Worm (Caenorhabditis elegans) whole organism, L1 larva: Measurements from ENCODE around the gene vps-22.

Source experiments
- C16A3.4 ChIP-seq: fragments of 150-350 bp; optimal IDR thresholded peaks from 2 replicates; lab custom pipeline; 2014; ENCODE audit warnings: missing biosample characterization, missing genetic modification characterization
- ama-1 ChIP-seq: fragments of 150-350 bp; optimal IDR thresholded peaks from 2 replicates; lab custom pipeline; 2014
- ceh-82 ChIP-seq, 3 experiments: fragments of 150-350 bp in 1 of 3; sonication (generic microtip) in 2 of 3; optimal IDR thresholded peaks; 2 replicates each; lab custom pipeline; 2014 to 2017; ENCODE audit warnings: missing biosample characterization in 3 of 3, missing genetic modification characterization in 3 of 3
- dpl-1 ChIP-seq, 3 experiments: fragments of 150-350 bp in 2 of 3; sonication (generic microtip) in 1 of 3; optimal IDR thresholded peaks; 2 replicates each; lab custom pipeline; 2014 to 2017; ENCODE audit warnings: missing biosample characterization in 3 of 3, missing genetic modification characterization in 3 of 3, missing genetic modification reagents in 3 of 3
- efl-1 ChIP-seq, 4 experiments: fragments of 150-350 bp; optimal IDR thresholded peaks in 3 of 4; peaks in 1 of 4; 1 replicate in 1 of 4; 2 replicates in 3 of 4; lab custom pipeline; 2014; ENCODE audit warnings: missing biosample characterization in 2 of 4, missing genetic modification characterization in 2 of 4, missing genetic modification reagents in 2 of 4
- elt-2 ChIP-seq: sonication (generic microtip); optimal IDR thresholded peaks from 2 replicates; lab custom pipeline; 2016; ENCODE audit warnings: missing genetic modification characterization, mild to moderate bottlenecking, inconsistent platforms, missing compliant biosample characterization, missing genetic modification reagents
- fkh-8 ChIP-seq: sonication (generic microtip); optimal IDR thresholded peaks from 2 replicates; lab custom pipeline; 2016; ENCODE audit warnings: mild to moderate bottlenecking, missing genetic modification characterization, missing compliant biosample characterization
- grh-1 ChIP-seq: fragments of 200-800 bp; sonication (Bioruptor generic); IDR thresholded peaks from 2 replicates; pipeline ENCODE4 v1.3.6; 2022; ENCODE audit warnings: missing genetic modification reagents, missing genetic modification characterization, missing compliant biosample characterization
- hlh-17 ChIP-seq: fragments of 200-800 bp; sonication (Bioruptor generic); optimal IDR thresholded peaks from 2 replicates; lab custom pipeline; 2018; ENCODE audit warnings: missing genetic modification characterization, mild to moderate bottlenecking, missing compliant biosample characterization, moderate library complexity, borderline replicate concordance
- hpl-2 ChIP-seq: fragments of 150-350 bp; optimal IDR thresholded peaks from 2 replicates; lab custom pipeline; 2014; ENCODE audit warnings: missing biosample characterization, missing genetic modification reagents, missing genetic modification characterization
- irx-1 ChIP-seq: sonication (generic microtip); optimal IDR thresholded peaks from 2 replicates; lab custom pipeline; 2016; ENCODE audit warnings: missing genetic modification characterization, missing compliant biosample characterization
- isw-1 ChIP-seq: fragments of 200-800 bp; sonication (Bioruptor generic); IDR thresholded peaks from 2 replicates; pipeline ENCODE4 v1.3.6; 2022; ENCODE audit warnings: missing genetic modification characterization, missing compliant biosample characterization
- jun-1 ChIP-seq: fragments of 150-350 bp; optimal IDR thresholded peaks from 2 replicates; lab custom pipeline; 2014; ENCODE audit warnings: missing biosample characterization, missing genetic modification reagents, missing genetic modification characterization
- lin-13 ChIP-seq: fragments of 150-350 bp; optimal IDR thresholded peaks from 2 replicates; lab custom pipeline; 2014; ENCODE audit warnings: missing biosample characterization, missing genetic modification reagents, missing genetic modification characterization
- lin-14 ChIP-seq: fragments of 200-800 bp; sonication (Bioruptor generic); optimal IDR thresholded peaks from 2 replicates; lab custom pipeline; 2018; ENCODE audit warnings: mild to moderate bottlenecking, missing genetic modification characterization, moderate library complexity, missing compliant biosample characterization
- lin-15B ChIP-seq: fragments of 150-350 bp; sonication (generic microtip); optimal IDR thresholded peaks from 3 replicates; lab custom pipeline; 2014; ENCODE audit warnings: missing biosample characterization, missing genetic modification characterization
- lin-35 ChIP-seq, 2 experiments: fragments of 150-350 bp; optimal IDR thresholded peaks; 2 replicates each; lab custom pipeline; 2014; ENCODE audit warnings: missing biosample characterization in 2 of 2, missing genetic modification characterization in 2 of 2, missing genetic modification reagents in 2 of 2
- lin-39 ChIP-seq: fragments of 150-350 bp; optimal IDR thresholded peaks from 2 replicates; lab custom pipeline; 2014; ENCODE audit warnings: missing biosample characterization, missing genetic modification reagents, missing genetic modification characterization
- lir-3 ChIP-seq: sonication (generic microtip); optimal IDR thresholded peaks from 2 replicates; lab custom pipeline; 2016; ENCODE audit warnings: mild to moderate bottlenecking, missing genetic modification characterization, moderate library complexity, missing compliant biosample characterization; ENCODE audit not compliant: poor library complexity
- mep-1 ChIP-seq: fragments of 150-350 bp; optimal IDR thresholded peaks from 2 replicates; lab custom pipeline; 2014; ENCODE audit warnings: missing biosample characterization, missing genetic modification characterization
- nhr-12 ChIP-seq: sonication (generic microtip); optimal IDR thresholded peaks from 2 replicates; lab custom pipeline; 2017; ENCODE audit warnings: missing biosample characterization, missing genetic modification characterization
- nhr-19 ChIP-seq: fragments of 200-800 bp; sonication (Bioruptor generic); conservative IDR thresholded peaks from 2 replicates; pipeline ENCODE4 v1.3.6; 2022; ENCODE audit warnings: missing genetic modification characterization, missing compliant biosample characterization
- nhr-20 ChIP-seq: sonication (generic microtip); optimal IDR thresholded peaks from 2 replicates; lab custom pipeline; 2016; ENCODE audit warnings: mild to moderate bottlenecking, missing genetic modification characterization, missing compliant biosample characterization
- nhr-28 ChIP-seq: fragments of 150-350 bp; optimal IDR thresholded peaks from 2 replicates; lab custom pipeline; 2014; ENCODE audit warnings: missing biosample characterization, missing genetic modification characterization
- nhr-71 ChIP-seq: sonication (generic microtip); optimal IDR thresholded peaks from 2 replicates; lab custom pipeline; 2016; ENCODE audit warnings: mild to moderate bottlenecking, missing genetic modification characterization, moderate library complexity, missing compliant biosample characterization
- nhr-76 ChIP-seq: sonication (generic microtip); optimal IDR thresholded peaks from 2 replicates; lab custom pipeline; 2017; ENCODE audit warnings: missing biosample characterization, missing genetic modification characterization
- nhr-85 ChIP-seq: sonication (generic microtip); peaks from one replicate; lab custom pipeline; 2016; ENCODE audit warnings: missing genetic modification characterization, inconsistent platforms, missing compliant biosample characterization
- pag-3 ChIP-seq: sonication (generic microtip); optimal IDR thresholded peaks from 2 replicates; lab custom pipeline; 2017; ENCODE audit warnings: missing genetic modification characterization, mild to moderate bottlenecking, missing compliant biosample characterization, antibody characterized with exemption, borderline replicate concordance; ENCODE audit not compliant: insufficient read depth
- pax-3 ChIP-seq: fragments of 200-800 bp; sonication (Bioruptor generic); optimal IDR thresholded peaks from 2 replicates; lab custom pipeline; 2018; ENCODE audit warnings: mild to moderate bottlenecking, missing genetic modification characterization, moderate library complexity, missing compliant biosample characterization
- pqm-1 ChIP-seq: sonication (generic microtip); optimal IDR thresholded peaks from 3 replicates; lab custom pipeline; 2017; ENCODE audit warnings: missing biosample characterization, missing genetic modification characterization
- rnt-1 ChIP-seq: sonication (generic microtip); optimal IDR thresholded peaks from 2 replicates; lab custom pipeline; 2016; ENCODE audit warnings: mild to moderate bottlenecking, missing genetic modification characterization, moderate library complexity, missing compliant biosample characterization
- snpc-4 ChIP-seq: fragments of 150-350 bp; optimal IDR thresholded peaks from 2 replicates; lab custom pipeline; 2014; ENCODE audit warnings: missing biosample characterization, missing genetic modification characterization
- snu-23 ChIP-seq: sonication (generic microtip); optimal IDR thresholded peaks from 2 replicates; lab custom pipeline; 2016; ENCODE audit warnings: missing genetic modification characterization, missing compliant biosample characterization
- sox-4 ChIP-seq: sonication (generic microtip); optimal IDR thresholded peaks from 2 replicates; lab custom pipeline; 2016; ENCODE audit warnings: missing genetic modification characterization, missing compliant biosample characterization
- swsn-7 ChIP-seq: sonication (generic microtip); optimal IDR thresholded peaks from 2 replicates; lab custom pipeline; 2016; ENCODE audit warnings: missing genetic modification characterization, missing compliant biosample characterization
- tbx-2 ChIP-seq: sonication (generic microtip); optimal IDR thresholded peaks from 2 replicates; lab custom pipeline; 2016; ENCODE audit warnings: missing genetic modification characterization, missing compliant biosample characterization
- unc-130 ChIP-seq: fragments of 150-350 bp; optimal IDR thresholded peaks from 2 replicates; lab custom pipeline; 2017; ENCODE audit warnings: missing biosample characterization, missing genetic modification characterization, inconsistent platforms
- unc-30 ChIP-seq: sonication (generic microtip); optimal IDR thresholded peaks from 2 replicates; lab custom pipeline; 2017; ENCODE audit warnings: missing biosample characterization, missing genetic modification characterization
- unc-86 ChIP-seq: sonication (generic microtip); optimal IDR thresholded peaks from 2 replicates; lab custom pipeline; 2016; ENCODE audit warnings: missing genetic modification characterization, missing compliant biosample characterization
- unc-98 ChIP-seq: fragments of 200-800 bp; sonication (Bioruptor generic); IDR thresholded peaks from 2 replicates; pipeline ENCODE4 v1.3.6; 2022; ENCODE audit warnings: missing genetic modification characterization, missing compliant biosample characterization
- vab-15 ChIP-seq: sonication (generic microtip); optimal IDR thresholded peaks from 2 replicates; lab custom pipeline; 2017; ENCODE audit warnings: missing genotype, mild to moderate bottlenecking, missing genetic modification characterization, missing compliant biosample characterization
- ztf-11 ChIP-seq, 2 experiments: sonication (generic microtip); optimal IDR thresholded peaks; 2 replicates each; lab custom pipeline; 2016 to 2017; ENCODE audit warnings: missing genetic modification characterization in 2 of 2, missing biosample characterization in 1 of 2, missing compliant biosample characterization in 1 of 2
- ztf-4 ChIP-seq: fragments of 150-350 bp; optimal IDR thresholded peaks from 2 replicates; lab custom pipeline; 2014; ENCODE audit warnings: missing biosample characterization, missing genetic modification characterization

Gene vps-22

ce11 chrIII:4944213-4944612 is 18.1 kb downstream of the vps-22 start, which contains the start of gene ntl-9:
TSS of gene ntl-9 (plus strand) at chrIII:4944513.
- TF ChIP-seq nhr-71 (tag; lab: Kevin White, UChicago) (no peak), nhr-85 (tag; lab: Kevin White, UChicago) (no peak), irx-1 (tag; lab: Kevin White, UChicago) (no peak), pag-3 (no peak), ztf-11 (tag; optimal IDR thresholded peaks at IDR 0.05; lab: Kevin White, UChicago) (no peak), swsn-7 (tag; lab: Kevin White, UChicago) (no peak), ama-1 (lab: Kevin White, UChicago) (no peak), lin-39 (tag; lab: Kevin White, UChicago) (no peak), nhr-19 (GFP tag; lab: Robert Waterston, UW) (no peak), ztf-4 (no peak), rnt-1 (tag; lab: Kevin White, UChicago) (no peak), fkh-8 (tag; lab: Kevin White, UChicago) (no peak)

DNA sequence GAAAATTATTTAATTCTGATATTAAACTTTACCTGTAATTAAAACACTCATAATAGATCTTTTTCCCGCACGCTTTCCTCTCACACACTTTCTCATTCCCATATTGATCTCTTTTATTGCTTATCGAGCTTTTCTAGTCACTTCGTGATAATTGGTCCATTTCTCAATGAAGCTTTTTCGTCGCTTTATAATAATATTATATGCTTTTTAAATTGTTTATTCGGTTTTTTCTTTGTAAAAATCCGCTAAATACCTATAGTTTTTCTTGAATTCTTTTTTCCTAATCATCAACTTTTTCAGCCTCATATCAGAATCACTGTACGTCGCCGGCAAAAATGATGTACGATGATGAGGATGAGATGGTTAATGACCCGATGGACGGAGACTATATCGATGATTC is 23.0 kb downstream of the vps-22 start, which contains the start of gene rpb-2:
TSS of gene rpb-2 (plus strand) at position 301 of the 400 bp plus-strand sequence.
- TF ChIP-seq elt-2 = no peak
- TF ChIP-seq lin-13 = no peak
- no peak for TF ChIP-seq efl-1 (optimal IDR thresholded peaks at IDR 0.05; lab: Kevin White, UChicago)
- peak in 1 of 2 experiments; percentile 35 for TF ChIP-seq efl-1 (GFP tag; optimal IDR thresholded peaks at IDR 0.05 in 1 of 2; lab: Kevin White, UChicago)
- TF ChIP-seq lin-35 (GFP tag; optimal IDR thresholded peaks at IDR 0.05; lab: Kevin White, UChicago) = no peak
- no peak for TF ChIP-seq unc-86 (tag; lab: Kevin White, UChicago)
- no peak for TF ChIP-seq nhr-20

DNA sequence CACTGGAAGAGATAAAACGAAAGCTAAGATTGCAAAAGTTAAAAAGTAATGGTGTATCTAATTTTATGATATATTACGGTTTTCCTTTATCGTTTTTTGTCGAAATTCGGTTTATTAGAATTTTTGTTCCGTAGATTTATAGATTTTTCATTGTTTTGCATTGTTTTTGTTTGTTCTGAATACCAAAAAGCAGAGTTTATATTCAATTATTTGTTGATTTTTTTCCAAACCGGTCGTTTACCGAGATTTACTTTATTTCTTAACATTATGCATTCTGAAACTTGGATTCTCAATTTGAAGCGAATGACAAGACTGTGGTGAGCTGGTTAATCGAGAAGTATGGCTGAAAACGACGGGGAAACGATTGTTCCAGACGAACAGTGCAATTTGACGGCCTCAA is 25.3 kb downstream of the vps-22 start, which contains the start of gene fsn-1:
TSS of gene fsn-1 (plus strand) at position 301 of the 400 bp plus-strand sequence.
- TF ChIP-seq isw-1 (no peak), unc-30 (tag; lab: Kevin White, UChicago) (no peak), pag-3 (no peak), nhr-76 (tag; lab: Kevin White, UChicago) (no peak), nhr-20 (no peak), grh-1 (GFP tag; lab: Robert Waterston, UW) (no peak), lir-3 (tag; lab: Kevin White, UChicago) (no peak), lin-39 (tag; lab: Kevin White, UChicago) (no peak), ztf-11 (tag; optimal IDR thresholded peaks at IDR 0.05; lab: Kevin White, UChicago) (no peak), vab-15 (no peak), mep-1 (tag; lab: Kevin White, UChicago) (no peak), lin-15B (tag; lab: Kevin White, UChicago) (no peak), C16A3.4 (no peak), hpl-2 (GFP tag; lab: Kevin White, UChicago) (no peak), rnt-1 (tag; lab: Kevin White, UChicago) (no peak), tbx-2 (tag; lab: Kevin White, UChicago) (no peak), hlh-17 (GFP tag; lab: Kevin White, UChicago) (no peak), pqm-1 (tag; lab: Kevin White, UChicago) (no peak), jun-1 (tag; lab: Kevin White, UChicago) (no peak), unc-130 (tag; lab: Kevin White, UChicago) (no peak)

DNA sequence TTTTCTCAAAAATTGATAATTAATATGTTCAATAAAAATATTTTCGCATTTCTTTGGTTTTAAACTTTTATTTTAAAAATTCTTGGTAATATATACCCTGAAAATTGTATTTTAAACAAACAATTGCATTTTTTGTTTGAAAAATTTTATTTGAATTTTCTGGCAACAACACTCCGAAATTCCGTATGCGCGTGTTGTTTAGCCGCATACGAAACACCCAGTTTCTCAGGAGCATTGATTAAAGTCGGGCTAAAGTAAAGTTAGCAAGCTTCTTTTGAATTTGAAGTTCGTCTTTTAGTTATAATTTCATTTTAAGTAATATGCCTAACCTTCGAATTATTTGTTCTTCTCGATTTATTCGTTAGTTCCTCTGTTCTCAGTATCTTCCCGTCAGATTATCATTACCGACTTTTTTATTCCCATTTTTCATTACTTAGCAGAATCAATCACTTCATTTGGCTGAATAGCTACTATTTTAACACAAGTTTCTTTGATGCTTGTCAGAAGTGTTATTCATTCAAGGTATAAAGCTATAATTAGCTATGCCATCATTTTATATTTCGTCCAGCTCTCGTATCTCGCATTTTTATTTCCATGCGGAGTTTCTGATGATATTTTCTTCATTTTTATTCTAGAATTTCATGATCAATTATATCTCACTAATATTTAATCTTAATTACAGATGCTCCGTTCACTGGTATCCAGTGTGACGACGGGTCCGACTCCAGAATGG is 27.2 kb downstream of the vps-22 start, which contains the start of gene mrps-18C:
TSS of gene mrps-18C (plus strand) at position 683 of the 733 bp plus-strand sequence.
- TF ChIP-seq lin-13 = no peak
- peak; percentile 42 to 70 (median 59) for TF ChIP-seq dpl-1 (GFP tag; optimal IDR thresholded peaks at IDR 0.05; lab: Kevin White, UChicago)
- peak; percentile 60 to 69 for TF ChIP-seq lin-35 (GFP tag; optimal IDR thresholded peaks at IDR 0.05; lab: Kevin White, UChicago)
- no peak for TF ChIP-seq sox-4 (tag; lab: Kevin White, UChicago)
- TF ChIP-seq elt-2 = no peak
- TF ChIP-seq nhr-12 (tag; lab: Kevin White, UChicago) = no peak
- peak; percentile 45 for TF ChIP-seq nhr-71 (tag; lab: Kevin White, UChicago)
- no peak for TF ChIP-seq unc-86 (tag; lab: Kevin White, UChicago)
- TF ChIP-seq pax-3 (tag; lab: Kevin White, UChicago) = no peak
- no peak for TF ChIP-seq lir-3 (tag; lab: Kevin White, UChicago)
- no peak for TF ChIP-seq ztf-4
- TF ChIP-seq unc-98 (GFP tag; lab: Robert Waterston, UW) = no peak
- peak; percentile 16 for TF ChIP-seq snu-23 (GFP tag; lab: Kevin White, UChicago)
- TF ChIP-seq efl-1 (optimal IDR thresholded peaks at IDR 0.05; lab: Kevin White, UChicago) = peak; percentile 48 to 66
- peak; percentile 68 to 96 for TF ChIP-seq efl-1 (GFP tag; optimal IDR thresholded peaks at IDR 0.05 in 1 of 2; lab: Kevin White, UChicago)
- no peak for TF ChIP-seq pag-3
- no peak for TF ChIP-seq snpc-4
- no peak for TF ChIP-seq nhr-28 (tag; lab: Kevin White, UChicago)
- TF ChIP-seq lin-14 (GFP tag; lab: Kevin White, UChicago) = no peak
- peak in 1 of 3 experiments; percentile 11 for TF ChIP-seq ceh-82 (tag; optimal IDR thresholded peaks at IDR 0.05; lab: Kevin White, UChicago)
- no peak for TF ChIP-seq irx-1 (tag; lab: Kevin White, UChicago)
- TF ChIP-seq mep-1 (tag; lab: Kevin White, UChicago) = peak; percentile 47
